Worm (Caenorhabditis elegans) whole organism, L1 larva: ENCODE data around the gene lgc-48.

ENCODE experiments used
- C16A3.4 ChIP-seq: fragments of 150-350 bp; optimal IDR thresholded peaks from 2 replicates; lab custom pipeline; 2014; ENCODE audit warnings: missing biosample characterization, missing genetic modification characterization
- Y116A8C.19 ChIP-seq: sonication (generic microtip); optimal IDR thresholded peaks from 2 replicates; lab custom pipeline; 2016; ENCODE audit warnings: missing compliant biosample characterization, missing genetic modification characterization, borderline replicate concordance
- aha-1 ChIP-seq: fragments of 150-350 bp; optimal IDR thresholded peaks from 2 replicates; lab custom pipeline; 2014; ENCODE audit warnings: missing biosample characterization, missing genetic modification characterization
- aly-2 ChIP-seq: fragments of 150-350 bp; optimal IDR thresholded peaks from 2 replicates; lab custom pipeline; 2014; ENCODE audit warnings: missing biosample characterization, missing genetic modification characterization
- blmp-1 ChIP-seq: fragments of 150-350 bp; optimal IDR thresholded peaks from 2 replicates; lab custom pipeline; 2014; ENCODE audit warnings: missing biosample characterization, missing genetic modification characterization
- ceh-88 ChIP-seq: fragments of 200-800 bp; sonication (Bioruptor generic); IDR thresholded peaks from 2 replicates; pipeline ENCODE4 v1.3.6; 2022; ENCODE audit warnings: missing genetic modification characterization, missing compliant biosample characterization
- dsc-1 ChIP-seq: sonication (generic microtip); optimal IDR thresholded peaks from 2 replicates; lab custom pipeline; 2016; ENCODE audit warnings: mild to moderate bottlenecking, missing genetic modification characterization, missing compliant biosample characterization
- elt-2 ChIP-seq: sonication (generic microtip); optimal IDR thresholded peaks from 2 replicates; lab custom pipeline; 2016; ENCODE audit warnings: missing genetic modification characterization, mild to moderate bottlenecking, inconsistent platforms, missing compliant biosample characterization, missing genetic modification reagents
- elt-3 ChIP-seq, 6 experiments: fragments of 150-350 bp in 1 of 6; sonication (generic microtip); optimal IDR thresholded peaks; 2 replicates each; lab custom pipeline; 2017 to 2018; ENCODE audit warnings: missing biosample characterization in 6 of 6, missing genetic modification characterization in 6 of 6, inconsistent platforms in 1 of 6
- fkh-10 ChIP-seq: sonication (generic microtip); optimal IDR thresholded peaks from 2 replicates; lab custom pipeline; 2017; ENCODE audit warnings: missing biosample characterization, missing genetic modification reagents, missing genetic modification characterization
- fkh-4 ChIP-seq: sonication (generic microtip); optimal IDR thresholded peaks from 2 replicates; lab custom pipeline; 2016; ENCODE audit warnings: missing compliant biosample characterization, missing genetic modification characterization, borderline replicate concordance
- fkh-8 ChIP-seq: sonication (generic microtip); optimal IDR thresholded peaks from 2 replicates; lab custom pipeline; 2016; ENCODE audit warnings: mild to moderate bottlenecking, missing genetic modification characterization, missing compliant biosample characterization
- fos-1 ChIP-seq: fragments of 150-350 bp; optimal IDR thresholded peaks from 2 replicates; lab custom pipeline; 2014; ENCODE audit warnings: missing biosample characterization, missing genetic modification characterization
- grh-1 ChIP-seq: fragments of 200-800 bp; sonication (Bioruptor generic); IDR thresholded peaks from 2 replicates; pipeline ENCODE4 v1.3.6; 2022; ENCODE audit warnings: missing genetic modification reagents, missing genetic modification characterization, missing compliant biosample characterization
- hlh-17 ChIP-seq: fragments of 200-800 bp; sonication (Bioruptor generic); optimal IDR thresholded peaks from 2 replicates; lab custom pipeline; 2018; ENCODE audit warnings: missing genetic modification characterization, mild to moderate bottlenecking, missing compliant biosample characterization, moderate library complexity, borderline replicate concordance
- hlh-4 ChIP-seq: sonication (generic microtip); optimal IDR thresholded peaks from 2 replicates; lab custom pipeline; 2016; ENCODE audit warnings: mild to moderate bottlenecking, missing genetic modification characterization, missing compliant biosample characterization
- hpl-2 ChIP-seq: fragments of 150-350 bp; optimal IDR thresholded peaks from 2 replicates; lab custom pipeline; 2014; ENCODE audit warnings: missing biosample characterization, missing genetic modification reagents, missing genetic modification characterization
- irx-1 ChIP-seq: sonication (generic microtip); optimal IDR thresholded peaks from 2 replicates; lab custom pipeline; 2016; ENCODE audit warnings: missing genetic modification characterization, missing compliant biosample characterization
- isw-1 ChIP-seq: fragments of 200-800 bp; sonication (Bioruptor generic); IDR thresholded peaks from 2 replicates; pipeline ENCODE4 v1.3.6; 2022; ENCODE audit warnings: missing genetic modification characterization, missing compliant biosample characterization
- lin-14 ChIP-seq: fragments of 200-800 bp; sonication (Bioruptor generic); optimal IDR thresholded peaks from 2 replicates; lab custom pipeline; 2018; ENCODE audit warnings: mild to moderate bottlenecking, missing genetic modification characterization, moderate library complexity, missing compliant biosample characterization
- lin-35 ChIP-seq, 2 experiments: fragments of 150-350 bp; optimal IDR thresholded peaks; 2 replicates each; lab custom pipeline; 2014; ENCODE audit warnings: missing biosample characterization in 2 of 2, missing genetic modification characterization in 2 of 2, missing genetic modification reagents in 2 of 2
- lsy-2 ChIP-seq, 2 experiments: fragments of 150-350 bp; optimal IDR thresholded peaks; 2 replicates each; lab custom pipeline; 2014; ENCODE audit warnings: missing biosample characterization in 2 of 2, missing genetic modification characterization in 2 of 2
- mef-2 ChIP-seq: fragments of 150-350 bp; optimal IDR thresholded peaks from 2 replicates; lab custom pipeline; 2014; ENCODE audit warnings: missing biosample characterization, missing genetic modification characterization
- nhr-12 ChIP-seq: sonication (generic microtip); optimal IDR thresholded peaks from 2 replicates; lab custom pipeline; 2017; ENCODE audit warnings: missing biosample characterization, missing genetic modification characterization
- nhr-19 ChIP-seq: fragments of 200-800 bp; sonication (Bioruptor generic); conservative IDR thresholded peaks from 2 replicates; pipeline ENCODE4 v1.3.6; 2022; ENCODE audit warnings: missing genetic modification characterization, missing compliant biosample characterization
- nhr-76 ChIP-seq: sonication (generic microtip); optimal IDR thresholded peaks from 2 replicates; lab custom pipeline; 2017; ENCODE audit warnings: missing biosample characterization, missing genetic modification characterization
- nhr-77 ChIP-seq: fragments of 150-350 bp; optimal IDR thresholded peaks from 2 replicates; lab custom pipeline; 2014; ENCODE audit warnings: missing biosample characterization, missing genetic modification characterization
- nhr-84 ChIP-seq: sonication (generic microtip); optimal IDR thresholded peaks from 2 replicates; lab custom pipeline; 2017; ENCODE audit warnings: missing biosample characterization, missing genetic modification characterization
- nhr-85 ChIP-seq: sonication (generic microtip); peaks from one replicate; lab custom pipeline; 2016; ENCODE audit warnings: missing genetic modification characterization, inconsistent platforms, missing compliant biosample characterization
- nhr-90 ChIP-seq: sonication (generic microtip); optimal IDR thresholded peaks from 2 replicates; lab custom pipeline; 2016; ENCODE audit warnings: mild to moderate bottlenecking, missing genetic modification characterization, missing compliant biosample characterization; ENCODE audit not compliant: poor library complexity
- pax-3 ChIP-seq: fragments of 200-800 bp; sonication (Bioruptor generic); optimal IDR thresholded peaks from 2 replicates; lab custom pipeline; 2018; ENCODE audit warnings: mild to moderate bottlenecking, missing genetic modification characterization, moderate library complexity, missing compliant biosample characterization
- skn-1 ChIP-seq: fragments of 150-350 bp; optimal IDR thresholded peaks from 2 replicates; lab custom pipeline; 2014; ENCODE audit warnings: missing biosample characterization, missing genetic modification characterization
- sox-4 ChIP-seq: sonication (generic microtip); optimal IDR thresholded peaks from 2 replicates; lab custom pipeline; 2016; ENCODE audit warnings: missing genetic modification characterization, missing compliant biosample characterization
- sptf-1 ChIP-seq: fragments of 150-350 bp; optimal IDR thresholded peaks from 2 replicates; lab custom pipeline; 2014; ENCODE audit warnings: missing biosample characterization, missing genetic modification characterization
- unc-130 ChIP-seq: fragments of 150-350 bp; optimal IDR thresholded peaks from 2 replicates; lab custom pipeline; 2017; ENCODE audit warnings: missing biosample characterization, missing genetic modification characterization, inconsistent platforms
- unc-86 ChIP-seq: sonication (generic microtip); optimal IDR thresholded peaks from 2 replicates; lab custom pipeline; 2016; ENCODE audit warnings: missing genetic modification characterization, missing compliant biosample characterization
- ztf-11 ChIP-seq, 2 experiments: sonication (generic microtip); optimal IDR thresholded peaks; 2 replicates each; lab custom pipeline; 2016 to 2017; ENCODE audit warnings: missing genetic modification characterization in 2 of 2, missing biosample characterization in 1 of 2, missing compliant biosample characterization in 1 of 2

The lgc-48 gene

DNA sequence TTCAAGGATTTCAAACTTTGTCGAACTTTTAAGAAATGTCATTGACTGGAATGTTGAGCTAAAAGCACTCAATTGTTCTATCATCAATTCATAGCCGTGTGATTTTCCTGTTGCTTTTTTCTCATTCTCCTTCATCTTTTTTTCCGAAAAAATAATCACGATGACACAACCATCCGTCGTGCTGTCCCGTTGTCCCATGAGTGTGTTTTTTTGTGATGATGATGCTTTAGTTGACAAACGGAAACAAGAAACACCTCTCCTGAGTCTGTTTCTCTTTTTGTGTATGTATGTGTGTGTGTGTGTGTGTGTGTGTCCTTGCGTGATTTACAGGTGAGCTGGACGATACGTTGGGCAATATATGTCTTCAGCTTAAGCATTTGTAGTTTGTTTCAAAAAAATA, 39.5 kb upstream of the lgc-48 start:
- TF ChIP-seq lin-14 (peak; percentile 36), fkh-8 (tag; lab: Kevin White, UChicago) (no peak)

DNA sequence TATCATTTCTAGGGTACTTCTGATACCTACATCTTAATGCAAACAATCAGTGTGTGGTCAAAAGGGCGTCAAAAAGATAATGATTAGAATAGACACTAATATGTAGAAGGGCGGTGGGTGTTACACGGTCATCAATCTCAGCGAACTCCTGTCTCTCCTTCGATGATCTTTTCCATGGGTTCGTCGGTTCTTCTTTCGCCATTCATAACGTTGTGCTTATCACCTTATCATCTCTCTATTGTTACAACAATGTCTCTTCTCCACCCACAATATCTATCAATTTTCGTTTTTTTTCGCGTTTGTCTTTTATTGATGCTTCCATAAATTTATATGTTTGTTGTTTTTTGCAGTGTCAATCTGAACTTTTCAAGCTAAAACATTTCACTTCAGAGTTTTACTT, 38.6 kb upstream of the lgc-48 start, which contains the start of gene ceh-79:
ceh-79 (plus strand) TSS at position 391 of the 400 bp plus-strand sequence.
- TF ChIP-seq sptf-1 (no peak), elt-3 (tag; optimal IDR thresholded peaks at IDR 0.05; lab: Kevin White, UChicago) (peak in 1 of 6 experiments; percentile 13), unc-86 (no peak), hlh-17 (GFP tag; lab: Kevin White, UChicago) (no peak), lin-35 (GFP tag; optimal IDR thresholded peaks at IDR 0.05; lab: Kevin White, UChicago) (no peak), aly-2 (tag; lab: Kevin White, UChicago) (no peak), blmp-1 (tag; lab: Kevin White, UChicago) (peak; percentile 38), pax-3 (tag; lab: Kevin White, UChicago) (peak; percentile 2), dsc-1 (tag; lab: Kevin White, UChicago) (no peak), nhr-90 (tag; lab: Kevin White, UChicago) (no peak), nhr-77 (tag; lab: Kevin White, UChicago) (no peak)

DNA sequence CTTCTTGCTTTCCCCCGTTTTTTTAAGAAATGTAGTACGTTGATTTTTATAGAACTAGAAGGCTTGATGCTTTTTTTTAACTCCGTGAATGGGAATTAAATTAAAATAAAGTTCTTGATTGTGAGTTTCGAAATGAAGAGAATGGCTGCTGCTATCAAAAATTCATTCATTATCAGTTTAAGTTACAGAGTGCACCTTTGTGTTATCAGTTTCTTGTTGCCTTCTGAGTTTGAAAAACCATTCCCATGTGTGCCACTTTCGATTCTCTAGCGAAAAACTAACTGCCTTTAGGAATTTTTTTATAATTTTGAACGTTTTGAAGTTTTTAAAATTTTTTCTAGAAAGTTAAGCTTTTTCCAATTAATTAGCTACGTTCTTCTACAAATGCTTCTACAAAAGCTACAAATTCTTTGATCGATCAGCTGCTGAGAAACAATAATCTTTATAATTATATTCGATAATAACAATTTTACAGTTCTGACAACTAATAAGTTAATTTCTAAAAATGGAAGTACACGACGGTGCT, 35.3 kb upstream of the lgc-48 start, which contains the start of gene C26E1.2:
C26E1.2 (plus strand) TSS at position 476 of the 526 bp plus-strand sequence.
- peak; percentile 72 for TF ChIP-seq elt-2 (tag; lab: Kevin White, UChicago)
- TF ChIP-seq fkh-4 (tag; lab: Kevin White, UChicago): no peak
- TF ChIP-seq, all 84 proteins: peak for 1

DNA sequence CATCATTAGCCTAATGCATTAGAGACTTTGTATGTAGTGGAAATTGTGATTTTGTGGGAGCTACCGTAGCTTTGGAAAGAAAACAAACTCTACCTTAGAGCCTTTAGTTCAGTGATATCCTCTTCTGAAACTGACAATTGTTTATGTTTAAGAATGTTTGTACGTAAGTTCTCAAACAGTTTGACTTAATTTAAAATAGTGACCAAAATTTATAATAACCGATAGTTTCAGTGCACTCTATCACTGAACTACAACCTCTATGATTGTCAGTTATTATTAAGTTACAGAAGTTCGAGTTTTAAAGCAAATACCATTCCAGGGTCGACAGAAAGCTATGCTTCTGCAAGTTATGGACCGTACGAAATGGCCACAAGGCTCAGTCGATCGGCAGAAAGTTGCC, 31.4 kb upstream of the lgc-48 start, which contains the start of gene C50B6.1:
C50B6.1 (plus strand) TSS at position 301 of the 400 bp plus-strand sequence.
- TF ChIP-seq hlh-4 (tag; lab: Kevin White, UChicago) (no peak), nhr-19 (GFP tag; lab: Robert Waterston, UW) (no peak), nhr-76 (tag; lab: Kevin White, UChicago) (no peak), lsy-2 (tag; optimal IDR thresholded peaks at IDR 0.05; lab: Kevin White, UChicago) (no peak), irx-1 (no peak), fkh-10 (no peak), fkh-4 (tag; lab: Kevin White, UChicago) (no peak), ceh-88 (GFP tag; lab: Robert Waterston, UW) (no peak), mef-2 (tag; lab: Kevin White, UChicago) (no peak), ztf-11 (tag; optimal IDR thresholded peaks at IDR 0.05; lab: Kevin White, UChicago) (no peak), nhr-12 (tag; lab: Kevin White, UChicago) (no peak), nhr-84 (no peak), C16A3.4 (tag; lab: Kevin White, UChicago) (no peak), sptf-1 (no peak), hpl-2 (GFP tag; lab: Kevin White, UChicago) (no peak), isw-1 (no peak)

DNA sequence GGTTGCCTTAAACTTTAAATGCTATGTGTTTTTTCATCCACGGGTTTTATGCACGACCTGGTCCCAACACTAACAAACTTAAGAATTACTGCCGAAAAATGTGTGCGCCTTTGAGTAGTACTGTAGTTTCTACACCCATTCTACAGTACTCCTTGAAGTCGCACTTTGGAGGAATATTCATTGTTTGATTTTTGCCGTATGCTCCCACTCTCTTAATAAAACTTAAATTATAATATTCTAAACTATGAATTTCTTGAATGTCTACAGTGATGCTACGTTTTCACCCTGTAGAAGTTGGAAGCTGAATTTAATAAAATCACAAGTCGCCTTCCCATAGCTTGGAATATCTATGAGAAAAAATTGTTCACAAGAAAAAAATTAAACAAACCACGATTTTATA, 30.2 kb upstream of the lgc-48 start:
- TF ChIP-seq skn-1 (tag; lab: Kevin White, UChicago) (no peak), Y116A8C.19 (tag; lab: Kevin White, UChicago) (no peak), grh-1 (no peak), elt-3 (tag; optimal IDR thresholded peaks at IDR 0.05; lab: Kevin White, UChicago) (no peak), fkh-8 (tag; lab: Kevin White, UChicago) (no peak), sox-4 (tag; lab: Kevin White, UChicago) (no peak), isw-1 (no peak), ceh-88 (GFP tag; lab: Robert Waterston, UW) (no peak), aha-1 (no peak), nhr-85 (tag; lab: Kevin White, UChicago) (no peak), mef-2 (tag; lab: Kevin White, UChicago) (no peak), fos-1 (tag; lab: Kevin White, UChicago) (no peak), unc-130 (tag; lab: Kevin White, UChicago) (no peak)
